Fruit fly (Drosophila melanogaster): ENCODE data around the gene Nepl8.

DNA sequence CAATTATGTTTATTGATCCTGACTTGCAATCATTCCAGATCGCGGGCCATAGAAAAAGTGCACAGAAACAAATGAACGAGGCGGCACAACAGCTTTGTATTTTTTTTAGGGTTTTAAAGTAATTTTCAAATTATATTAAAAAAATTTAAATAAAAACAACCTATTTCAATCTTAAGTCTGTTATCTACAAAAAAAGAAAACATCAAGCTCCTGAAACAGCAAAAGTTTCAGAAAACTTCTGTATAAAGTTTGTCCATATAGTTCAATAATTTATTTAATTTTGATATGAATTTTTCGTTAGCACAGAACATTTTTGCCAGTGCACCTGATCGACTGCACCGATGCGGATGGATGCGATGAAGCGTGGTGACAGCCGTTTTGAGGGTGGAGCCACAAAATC, 18.2 kb upstream of the Nepl8 start:
- no peak for TF ChIP-seq CG7368 (GFP tag; optimal IDR thresholded peaks at IDR 0.05)
- no peak for TF ChIP-seq CG11294 (GFP tag; IDR thresholded peaks at IDR 0.05)
- TF ChIP-seq CG11902 (GFP tag; optimal IDR thresholded peaks at IDR 0.05), result no peak
- TF ChIP-seq eg (GFP tag; IDR thresholded peaks at IDR 0.05), result no peak
- TF ChIP-seq CG6163 (GFP tag; IDR thresholded peaks at IDR 0.05), result no peak
- TF ChIP-seq CG6792 (GFP tag; optimal IDR thresholded peaks at IDR 0.05), result no peak
- TF ChIP-seq CG10631 (GFP tag; optimal IDR thresholded peaks at IDR 0.05), result no peak
- TF ChIP-seq Gug (GFP tag; IDR thresholded peaks at IDR 0.05), result no peak
- TF ChIP-seq OdsH (GFP tag; optimal IDR thresholded peaks at IDR 0.05), result no peak
- TF ChIP-seq CG6276 (GFP tag; optimal IDR thresholded peaks at IDR 0.05), result no peak
- TF ChIP-seq achi (GFP tag; optimal IDR thresholded peaks at IDR 0.05), result peak; percentile 12
- TF ChIP-seq CG3032 (tag; optimal IDR thresholded peaks at IDR 0.05), result no peak
- TF ChIP-seq Sox15 (GFP tag; optimal IDR thresholded peaks at IDR 0.05), result no peak
- no peak for TF ChIP-seq fd59A (GFP tag; optimal IDR thresholded peaks at IDR 0.05)

Data from whole organism, prepupa.